Worm (Caenorhabditis elegans): ENCODE results near the gene W03A5.2.

- no peak for TF ChIP-seq swsn-7 (tag; optimal IDR thresholded peaks at IDR 0.05)
- no peak for TF ChIP-seq C16A3.4 (tag; optimal IDR thresholded peaks at IDR 0.05)
- no peak for TF ChIP-seq nhr-28 (tag; optimal IDR thresholded peaks at IDR 0.05)
- no peak for TF ChIP-seq lin-15B (tag; optimal IDR thresholded peaks at IDR 0.05)
- TF ChIP-seq ztf-4 (tag; optimal IDR thresholded peaks at IDR 0.05), result no peak
- TF ChIP-seq snu-23 (GFP tag; optimal IDR thresholded peaks at IDR 0.05), result no peak
- TF ChIP-seq nhr-76 (tag; optimal IDR thresholded peaks at IDR 0.05), result no peak
- no peak for TF ChIP-seq alr-1 (tag; optimal IDR thresholded peaks at IDR 0.05; ENCODE audit: borderline replicate concordance)
- TF ChIP-seq ces-1 (GFP tag; optimal IDR thresholded peaks at IDR 0.05), result no peak
- TF ChIP-seq mdl-1 (tag; optimal IDR thresholded peaks at IDR 0.05), result no peak
These were observed 18.5 kb downstream of the W03A5.2 start for ce11 chrIII:5424363-5424762.
